Fruit fly (Drosophila melanogaster) whole organism, pupa: ENCODE measurements around the gene CG7950.

Source experiments
- CG10348 ChIP-seq: fragments of 200-800 bp; sonication (Bioruptor generic); IDR thresholded peaks from 2 replicates; pipeline ENCODE4 v1.3.6; 2022; ENCODE audit warnings: missing biosample characterization, missing genetic modification characterization
- CG13204 ChIP-seq: fragments of 200-800 bp; sonication (Bioruptor generic); optimal IDR thresholded peaks from 2 replicates; lab custom pipeline; 2018; ENCODE audit warnings: missing biosample characterization, mild to moderate bottlenecking, missing genetic modification characterization, moderate library complexity
- CG34367 ChIP-seq: fragments of 200-800 bp; sonication (Bioruptor generic); optimal IDR thresholded peaks from 2 replicates; lab custom pipeline; 2018; ENCODE audit warnings: missing biosample characterization, mild to moderate bottlenecking, missing genetic modification characterization
- CG8159 ChIP-seq: fragments of 200-800 bp; sonication (Bioruptor generic); optimal IDR thresholded peaks from 3 replicates; lab custom pipeline; 2018; ENCODE audit warnings: missing biosample characterization, mild to moderate bottlenecking, missing genetic modification characterization, moderate library complexity
- CG9948 ChIP-seq: fragments of 200-800 bp; sonication (Bioruptor generic); optimal IDR thresholded peaks from 2 replicates; lab custom pipeline; 2018; ENCODE audit warnings: missing biosample characterization, mild to moderate bottlenecking, missing genetic modification characterization, moderate library complexity
- D1 ChIP-seq: fragments of 200-800 bp; sonication (Bioruptor generic); optimal IDR thresholded peaks from 2 replicates; lab custom pipeline; 2018; ENCODE audit warnings: missing biosample characterization, mild to moderate bottlenecking, missing genetic modification characterization, moderate library complexity
- EcR ChIP-seq: fragments of 200-800 bp; sonication (Bioruptor generic); optimal IDR thresholded peaks from 3 replicates; lab custom pipeline; 2019; ENCODE audit warnings: missing biosample characterization, missing genetic modification characterization, mild to moderate bottlenecking, moderate library complexity, missing genetic modification reagents
- Ets98B ChIP-seq: fragments of 200-800 bp; sonication (Bioruptor generic); IDR thresholded peaks from 2 replicates; pipeline ENCODE4 v1.3.6; 2022; ENCODE audit warnings: missing biosample characterization, missing genetic modification characterization
- Pif1A ChIP-seq: fragments of 200-800 bp; sonication (Bioruptor generic); optimal IDR thresholded peaks from 3 replicates; lab custom pipeline; 2016; ENCODE audit warnings: missing biosample characterization, missing genetic modification characterization
- Pif1B ChIP-seq: fragments of 200-800 bp; sonication (Bioruptor generic); optimal IDR thresholded peaks from 3 replicates; lab custom pipeline; 2016; ENCODE audit warnings: missing biosample characterization, missing genetic modification characterization
- gl ChIP-seq: fragments of 200-800 bp; sonication (Bioruptor generic); optimal IDR thresholded peaks from 2 replicates; lab custom pipeline; 2018; ENCODE audit warnings: missing biosample characterization, mild to moderate bottlenecking, missing genetic modification characterization
- rn ChIP-seq: fragments of 200-800 bp; sonication (Bioruptor generic); IDR thresholded peaks from 2 replicates; pipeline ENCODE4 v1.3.6; 2022; ENCODE audit warnings: missing biosample characterization, missing genetic modification characterization

DNA sequence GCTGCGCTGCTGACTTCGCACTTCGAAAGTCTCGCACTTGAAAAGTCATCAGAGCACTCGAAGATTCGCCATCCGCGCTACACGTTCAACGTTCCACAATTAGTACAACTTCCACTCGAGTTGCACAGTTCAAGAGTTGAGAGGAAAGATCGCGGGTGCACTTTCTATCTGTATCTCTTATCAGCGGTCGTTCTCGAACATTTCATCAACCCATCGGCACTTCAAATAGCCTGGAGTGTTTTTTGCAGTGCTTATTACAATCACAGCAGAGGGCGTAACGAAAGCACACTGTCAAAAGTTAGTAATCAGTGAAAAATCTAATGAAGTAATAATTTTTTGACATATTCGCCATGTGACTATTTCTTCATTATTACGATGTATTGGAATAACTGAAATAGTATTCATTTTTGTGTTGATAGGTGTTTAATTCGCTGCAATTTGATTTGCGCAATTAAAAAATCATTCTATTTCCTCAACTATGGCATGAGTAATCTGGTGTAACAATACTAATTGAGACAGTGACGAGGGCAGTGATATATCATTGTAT, 44.8 kb downstream of the CG7950 start:
- TF ChIP-seq Pif1A (GFP tag; lab: Kevin White, UChicago) = no peak
- 0 out of 2 replicates have a peak, but pooled peaks have one; percentile 25 for TF ChIP-seq rn (GFP tag; lab: Robert Waterston, UW)
- peak; percentile 48 for TF ChIP-seq CG34367 (tag; lab: Kevin White, UChicago)
- no peak for TF ChIP-seq Pif1B
- peak; percentile 34 for TF ChIP-seq CG9948 (tag; lab: Kevin White, UChicago)
- peak; percentile 47 for TF ChIP-seq Ets98B (GFP tag; lab: Robert Waterston, UW)
- TF ChIP-seq CG8159 (tag; lab: Kevin White, UChicago) = peak; percentile 39
- peak; percentile 12 for TF ChIP-seq EcR (GFP tag; lab: Kevin White, UChicago)
- TF ChIP-seq D1 (tag; lab: Kevin White, UChicago) = no peak
- TF ChIP-seq CG10348 = no peak
- no peak for TF ChIP-seq CG13204 (GFP tag; lab: Kevin White, UChicago)
- TF ChIP-seq gl = no peak
